Worm (Caenorhabditis elegans): ENCODE data around the gene adk-1.

The adk-1 gene

DNA sequence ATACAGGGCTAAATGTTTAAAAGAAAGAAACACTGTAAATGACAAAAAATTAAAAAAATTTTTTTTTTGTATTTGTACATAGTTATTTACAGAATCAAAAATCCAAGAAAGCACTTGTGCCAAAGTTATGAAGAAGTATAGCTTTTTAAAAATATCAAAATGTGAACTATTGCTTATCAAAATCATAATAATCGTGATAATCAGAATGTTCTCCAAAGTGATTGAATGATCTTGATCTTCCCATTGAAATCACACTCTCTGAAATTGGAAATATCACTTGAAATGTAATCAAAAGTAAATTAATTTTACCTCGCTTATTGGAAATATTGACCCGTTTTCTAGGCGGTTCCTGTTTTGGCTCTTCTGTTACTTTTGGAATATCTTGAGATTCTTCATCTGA lies 15.9 kb upstream of the adk-1 start:
- TF ChIP-seq F10E7.11 (tag; optimal IDR thresholded peaks at IDR 0.05), result no peak
- TF ChIP-seq somi-1 (GFP tag; optimal IDR thresholded peaks at IDR 0.05), result no peak
- TF ChIP-seq let-526 (GFP tag; IDR thresholded peaks at IDR 0.05), result no peak
- TF ChIP-seq lir-1 (GFP tag; conservative IDR thresholded peaks at IDR 0.05), result no peak

DNA sequence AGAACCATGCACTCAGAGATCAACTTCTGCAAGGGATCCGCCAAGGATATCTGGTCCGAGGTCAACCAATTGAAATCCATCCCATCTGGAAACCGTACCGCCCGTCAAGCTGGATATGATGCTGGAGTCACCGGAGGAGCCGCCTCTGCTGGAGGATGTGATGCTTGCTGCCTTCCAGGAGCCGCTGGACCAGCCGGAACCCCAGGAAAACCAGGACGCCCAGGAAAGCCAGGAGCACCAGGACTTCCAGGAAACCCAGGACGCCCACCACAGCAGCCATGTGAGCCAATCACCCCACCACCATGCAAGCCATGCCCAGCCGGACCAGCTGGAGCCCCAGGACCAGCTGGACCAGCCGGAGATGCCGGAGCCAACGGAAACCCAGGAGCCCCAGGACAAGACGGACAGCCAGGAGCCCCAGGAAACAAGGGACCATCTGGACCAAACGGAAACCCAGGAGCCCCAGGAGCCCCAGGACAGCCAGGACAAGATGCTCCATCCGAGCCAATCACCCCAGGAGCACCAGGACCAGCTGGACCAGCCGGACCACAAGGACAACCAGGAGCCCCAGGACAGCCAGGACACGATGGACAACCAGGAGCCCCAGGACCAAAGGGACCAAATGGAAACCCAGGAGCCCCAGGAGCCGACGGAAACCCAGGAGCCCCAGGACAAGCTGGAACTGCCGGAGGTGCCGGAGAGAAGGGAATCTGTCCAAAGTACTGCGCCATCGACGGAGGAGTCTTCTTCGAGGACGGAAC lies 15.3 kb upstream of the adk-1 start:
- TF ChIP-seq cebp-2 (GFP tag; IDR thresholded peaks at IDR 0.05), result 0 out of 2 replicates have a peak, but pooled peaks have one; percentile 5
- TF ChIP-seq egrh-3 (GFP tag; IDR thresholded peaks at IDR 0.05), result peak; percentile 96

DNA sequence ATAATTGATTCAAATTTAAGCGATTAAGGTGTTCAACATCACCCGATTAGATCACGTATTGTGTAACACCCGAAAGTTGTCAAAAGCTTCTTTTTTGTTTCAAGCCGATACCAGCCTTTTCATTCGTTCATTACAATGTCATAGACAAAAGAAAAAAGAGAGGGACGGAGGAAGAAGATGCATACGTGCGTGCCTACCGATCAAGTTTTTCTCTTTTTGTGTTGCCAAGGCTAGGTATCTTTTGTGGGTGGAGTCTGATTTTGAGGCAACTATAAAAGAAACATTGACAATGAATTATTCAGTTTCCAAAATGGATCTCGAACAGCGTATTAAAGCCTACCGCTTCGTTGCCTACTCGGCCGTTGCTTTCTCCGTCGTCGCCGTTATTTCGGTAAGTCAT lies 14.6 kb upstream of the adk-1 start, which contains the start of gene col-125:
Gene col-125, plus strand, starts transcription at position 301 of the 400 bp plus-strand sequence.
- no peak for TF ChIP-seq lin-40 (tag; optimal IDR thresholded peaks at IDR 0.05)
- TF ChIP-seq snpc-4 (GFP tag; optimal IDR thresholded peaks at IDR 0.05), result no peak
- TF ChIP-seq snpc-4 (tag; optimal IDR thresholded peaks at IDR 0.05), result no peak
- TF ChIP-seq F22D6.2 (tag; optimal IDR thresholded peaks at IDR 0.05), result no peak
- no peak for TF ChIP-seq hsf-1 (GFP tag; IDR thresholded peaks at IDR 0.05)
- TF ChIP-seq unc-130 (GFP tag; optimal IDR thresholded peaks at IDR 0.05), result no peak
- no peak for TF ChIP-seq let-607 (tag; optimal IDR thresholded peaks at IDR 0.05)
- no peak for TF ChIP-seq sdz-38 (tag; optimal IDR thresholded peaks at IDR 0.05)
- no peak for TF ChIP-seq nhr-27 (tag; optimal IDR thresholded peaks at IDR 0.05)
- no peak for TF ChIP-seq attf-6 (GFP tag; IDR thresholded peaks at IDR 0.05)
- TF ChIP-seq F57C9.4 (tag; optimal IDR thresholded peaks at IDR 0.05), result no peak
- TF ChIP-seq chd-7 (tag; optimal IDR thresholded peaks at IDR 0.05), result no peak
- TF ChIP-seq nhr-120 (GFP tag; IDR thresholded peaks at IDR 0.05), result no peak
- no peak for TF ChIP-seq ccch-3 (GFP tag; optimal IDR thresholded peaks at IDR 0.05)
- TF ChIP-seq ztf-22 (GFP tag; optimal IDR thresholded peaks at IDR 0.05), result no peak
- TF ChIP-seq ceh-27 (GFP tag; optimal IDR thresholded peaks at IDR 0.05), result no peak

DNA sequence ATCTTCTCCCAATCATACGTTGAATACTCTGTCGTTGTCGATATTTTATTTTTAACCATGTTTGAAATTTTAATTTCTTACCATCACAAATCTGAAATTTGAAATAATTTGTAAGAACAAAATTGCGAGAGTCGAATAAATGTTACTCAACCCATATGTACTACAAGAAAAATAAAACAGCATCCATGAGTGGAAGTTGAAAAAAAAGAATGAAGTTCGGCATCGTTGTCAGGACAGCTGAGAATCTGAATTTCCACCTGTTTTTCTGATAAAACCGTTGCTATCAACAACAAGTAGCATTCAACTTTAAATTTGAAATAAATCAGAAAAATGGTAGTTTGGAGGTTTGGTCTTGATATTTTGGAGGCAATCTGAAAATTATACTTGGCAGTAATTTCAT lies 13.2 kb upstream of the adk-1 start, which contains the start of gene C29F4.3:
Gene C29F4.3, minus strand, starts transcription at position 101 of the 400 bp plus-strand sequence.
- TF ChIP-seq aptf-2 (GFP tag; conservative IDR thresholded peaks at IDR 0.05), result no peak

DNA sequence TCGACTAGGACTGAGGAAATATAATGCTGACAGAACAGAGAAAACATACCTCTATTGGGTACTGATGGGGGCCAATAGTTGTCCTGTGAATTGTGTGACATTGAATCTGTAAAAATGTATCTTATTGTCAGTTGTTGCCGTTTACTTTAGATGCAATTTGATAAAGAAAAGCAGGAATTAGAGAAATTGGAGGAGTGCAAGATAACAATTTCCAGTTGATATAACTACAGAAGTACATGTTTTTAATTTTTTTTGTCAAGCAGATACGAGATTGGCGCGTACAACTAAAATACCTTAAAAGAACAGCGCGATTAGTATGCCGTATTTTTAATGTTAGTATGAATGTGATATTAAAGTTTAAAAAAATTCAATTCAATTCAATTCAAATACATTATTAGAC lies 7.4 kb upstream of the adk-1 start, which contains the start of gene zip-6:
Gene zip-6, minus strand, starts transcription at position 101 of the 400 bp plus-strand sequence.
- TF ChIP-seq mxl-1 (tag; optimal IDR thresholded peaks at IDR 0.05), result no peak
- no peak for TF ChIP-seq attf-3 (GFP tag; conservative IDR thresholded peaks at IDR 0.05)
- no peak for TF ChIP-seq atf-7 (tag; optimal IDR thresholded peaks at IDR 0.05)
- no peak for TF ChIP-seq hmg-20 (GFP tag; IDR thresholded peaks at IDR 0.05)

DNA sequence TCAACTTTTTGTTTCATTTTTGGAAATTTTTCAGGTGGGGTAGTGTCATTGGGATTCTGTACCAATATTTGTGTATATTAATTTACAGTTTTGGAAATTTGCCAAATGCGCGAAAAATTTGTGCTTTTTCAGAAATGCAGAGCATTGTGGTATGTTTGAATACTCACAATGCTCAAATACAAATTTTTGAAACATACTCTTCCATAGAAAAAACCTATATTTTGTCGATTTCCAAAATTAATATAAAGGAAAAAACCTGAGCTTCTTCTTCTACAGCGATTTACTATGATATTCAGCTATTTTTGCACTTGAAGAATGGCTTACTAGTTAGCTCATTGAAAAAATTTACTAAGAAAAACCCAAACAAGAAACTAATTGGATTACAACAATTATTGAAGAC lies 2.3 kb upstream of the adk-1 start:
- TF ChIP-seq chd-7 (tag; optimal IDR thresholded peaks at IDR 0.05) (no peak), egl-18 (GFP tag; IDR thresholded peaks at IDR 0.05) (no peak), lin-40 (tag; optimal IDR thresholded peaks at IDR 0.05) (no peak)

DNA sequence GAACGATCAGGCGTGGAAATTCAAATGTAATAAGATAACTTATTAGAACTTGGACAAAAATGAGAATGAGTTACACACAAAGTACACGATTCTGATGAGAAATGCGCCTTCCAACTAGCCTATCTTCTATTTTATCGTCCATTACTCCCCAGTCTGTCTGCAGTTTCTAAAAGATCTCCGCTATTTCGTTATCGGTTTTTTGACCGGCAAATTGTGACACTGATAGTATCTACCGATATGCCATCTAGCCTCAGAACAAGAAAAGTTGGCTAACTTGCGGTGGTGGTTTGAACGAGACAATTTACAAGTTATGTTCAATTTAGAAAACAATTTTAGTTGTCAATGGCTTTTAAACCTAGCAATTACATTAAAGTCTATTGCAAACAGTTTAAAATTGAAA lies 916 bp upstream of the adk-1 start:
- peak; percentile 70 for TF ChIP-seq nhr-80 (tag; optimal IDR thresholded peaks at IDR 0.05)
- TF ChIP-seq nfya-1 (tag; optimal IDR thresholded peaks at IDR 0.05; ENCODE audit: borderline replicate concordance, insufficient read depth), result no peak

Measured in whole organism, young adult.